Fruit fly (Drosophila melanogaster) whole organism, pupa: ENCODE data around the gene RpL23A.

ENCODE experiments used
- CG10348 ChIP-seq: fragments of 200-800 bp; sonication (Bioruptor generic); IDR thresholded peaks from 2 replicates; pipeline ENCODE4 v1.3.6; 2022; ENCODE audit warnings: missing biosample characterization, missing genetic modification characterization
- CG12605 ChIP-seq: fragments of 200-800 bp; sonication (Bioruptor generic); IDR thresholded peaks from 2 replicates; pipeline ENCODE4 v1.3.6; 2022; ENCODE audit warnings: missing biosample characterization, missing genetic modification characterization
- CG13204 ChIP-seq: fragments of 200-800 bp; sonication (Bioruptor generic); optimal IDR thresholded peaks from 2 replicates; lab custom pipeline; 2018; ENCODE audit warnings: missing biosample characterization, mild to moderate bottlenecking, missing genetic modification characterization, moderate library complexity
- CG14655 ChIP-seq: fragments of 200-800 bp; sonication (Bioruptor generic); optimal IDR thresholded peaks from 3 replicates; lab custom pipeline; 2017; ENCODE audit warnings: mild to moderate bottlenecking, missing biosample characterization, missing genetic modification reagents, missing genetic modification characterization
- CG15710 ChIP-seq: fragments of 200-800 bp; sonication (Bioruptor generic); optimal IDR thresholded peaks from 2 replicates; lab custom pipeline; 2018; ENCODE audit warnings: missing biosample characterization, mild to moderate bottlenecking, missing genetic modification characterization, moderate library complexity
- CG17806 ChIP-seq: fragments of 200-800 bp; sonication (Bioruptor generic); optimal IDR thresholded peaks from 2 replicates; lab custom pipeline; 2018; ENCODE audit warnings: missing biosample characterization, mild to moderate bottlenecking, missing genetic modification characterization, moderate library complexity
- CG32121 ChIP-seq: fragments of 200-800 bp; sonication (Bioruptor generic); IDR thresholded peaks from 2 replicates; pipeline ENCODE4 v1.3.6; 2022; ENCODE audit warnings: missing biosample characterization, missing genetic modification characterization
- CG34367 ChIP-seq: fragments of 200-800 bp; sonication (Bioruptor generic); optimal IDR thresholded peaks from 2 replicates; lab custom pipeline; 2018; ENCODE audit warnings: missing biosample characterization, mild to moderate bottlenecking, missing genetic modification characterization
- CG4496 ChIP-seq: fragments of 200-800 bp; sonication (Bioruptor generic); IDR thresholded peaks from 3 replicates; pipeline ENCODE4 v1.3.6; 2022; ENCODE audit warnings: missing biosample characterization, missing genetic modification characterization
- CG8159 ChIP-seq: fragments of 200-800 bp; sonication (Bioruptor generic); optimal IDR thresholded peaks from 3 replicates; lab custom pipeline; 2018; ENCODE audit warnings: missing biosample characterization, mild to moderate bottlenecking, missing genetic modification characterization, moderate library complexity
- CG8301 ChIP-seq: fragments of 200-800 bp; sonication (Bioruptor generic); optimal IDR thresholded peaks from 2 replicates; lab custom pipeline; 2018; ENCODE audit warnings: missing biosample characterization, mild to moderate bottlenecking, missing genetic modification characterization
- CG9948 ChIP-seq: fragments of 200-800 bp; sonication (Bioruptor generic); optimal IDR thresholded peaks from 2 replicates; lab custom pipeline; 2018; ENCODE audit warnings: missing biosample characterization, mild to moderate bottlenecking, missing genetic modification characterization, moderate library complexity
- D1 ChIP-seq: fragments of 200-800 bp; sonication (Bioruptor generic); optimal IDR thresholded peaks from 2 replicates; lab custom pipeline; 2018; ENCODE audit warnings: missing biosample characterization, mild to moderate bottlenecking, missing genetic modification characterization, moderate library complexity
- EcR ChIP-seq: fragments of 200-800 bp; sonication (Bioruptor generic); optimal IDR thresholded peaks from 3 replicates; lab custom pipeline; 2019; ENCODE audit warnings: missing biosample characterization, missing genetic modification characterization, mild to moderate bottlenecking, moderate library complexity, missing genetic modification reagents
- Ets98B ChIP-seq: fragments of 200-800 bp; sonication (Bioruptor generic); IDR thresholded peaks from 2 replicates; pipeline ENCODE4 v1.3.6; 2022; ENCODE audit warnings: missing biosample characterization, missing genetic modification characterization
- Pif1A ChIP-seq: fragments of 200-800 bp; sonication (Bioruptor generic); optimal IDR thresholded peaks from 3 replicates; lab custom pipeline; 2016; ENCODE audit warnings: missing biosample characterization, missing genetic modification characterization
- Pif1B ChIP-seq: fragments of 200-800 bp; sonication (Bioruptor generic); optimal IDR thresholded peaks from 3 replicates; lab custom pipeline; 2016; ENCODE audit warnings: missing biosample characterization, missing genetic modification characterization
- Snoo ChIP-seq: fragments of 200-800 bp; sonication (Bioruptor generic); optimal IDR thresholded peaks from 3 replicates; lab custom pipeline; 2017; ENCODE audit warnings: missing biosample characterization, mild to moderate bottlenecking, missing genetic modification characterization, inconsistent platforms
- fd96Ca ChIP-seq: fragments of 200-800 bp; sonication (Bioruptor generic); IDR thresholded peaks from 3 replicates; pipeline ENCODE4 v1.3.6; 2022; ENCODE audit warnings: missing biosample characterization, missing genetic modification characterization
- gl ChIP-seq: fragments of 200-800 bp; sonication (Bioruptor generic); optimal IDR thresholded peaks from 2 replicates; lab custom pipeline; 2018; ENCODE audit warnings: missing biosample characterization, mild to moderate bottlenecking, missing genetic modification characterization
- rn ChIP-seq: fragments of 200-800 bp; sonication (Bioruptor generic); IDR thresholded peaks from 2 replicates; pipeline ENCODE4 v1.3.6; 2022; ENCODE audit warnings: missing biosample characterization, missing genetic modification characterization

The RpL23A gene

DNA sequence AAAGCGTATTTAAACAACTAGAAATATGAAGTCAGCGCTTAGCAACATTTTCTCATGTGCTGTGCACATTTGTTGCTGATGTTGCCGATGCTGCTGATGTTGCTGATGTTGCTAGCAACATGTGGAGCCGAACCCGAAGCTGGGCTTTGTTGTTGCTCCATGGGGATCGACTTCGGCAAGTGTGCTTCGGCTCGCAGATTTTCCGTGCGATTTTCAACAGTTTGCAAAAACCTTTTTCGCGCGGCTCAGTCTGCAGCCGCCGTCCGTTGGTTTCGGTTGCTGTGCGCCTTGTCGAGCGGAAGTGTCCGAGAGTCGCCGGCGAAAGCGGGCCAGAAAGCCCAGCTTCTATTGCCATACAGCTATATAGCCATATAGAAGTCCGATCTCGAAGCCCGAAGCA lies 20.1 kb upstream of the RpL23A start:
- TF ChIP-seq Ets98B (peak; percentile 28), Pif1A (no peak), CG17806 (no peak), CG15710 (tag; lab: Kevin White, UChicago) (no peak), CG13204 (peak; percentile 59), CG4496 (GFP tag; lab: Robert Waterston, UW) (peak; percentile 89), CG32121 (GFP tag; lab: Robert Waterston, UW) (no peak), fd96Ca (peak; percentile 49; the same call in 1 of the 3 replicates), EcR (GFP tag; lab: Kevin White, UChicago) (peak; percentile 26)

DNA sequence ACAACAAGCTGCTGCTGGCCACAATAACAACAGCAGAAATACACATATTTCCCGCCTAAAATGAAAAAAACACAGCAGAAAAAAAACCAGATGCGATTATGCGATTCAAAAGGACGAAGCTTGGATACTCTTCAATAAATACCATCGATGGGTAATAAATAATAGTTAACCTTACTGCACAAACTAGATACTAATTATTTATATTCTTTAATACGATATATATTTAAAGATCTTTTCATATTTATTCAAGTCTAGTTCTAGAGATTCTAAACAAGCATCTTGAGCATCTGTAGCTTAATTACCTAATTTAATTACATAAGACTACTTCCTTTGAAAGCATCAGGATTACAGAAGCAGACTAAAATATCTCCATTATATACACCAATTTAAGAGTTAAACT lies 19.7 kb upstream of the RpL23A start:
- TF ChIP-seq CG8159 (tag; lab: Kevin White, UChicago) (peak; percentile 22), CG8301 (tag; lab: Kevin White, UChicago) (peak; percentile 42), CG9948 (tag; lab: Kevin White, UChicago) (peak; percentile 12), fd96Ca (no peak), CG14655 (peak; percentile 50)
- TF ChIP-seq, all 21 proteins: peak for 4

DNA sequence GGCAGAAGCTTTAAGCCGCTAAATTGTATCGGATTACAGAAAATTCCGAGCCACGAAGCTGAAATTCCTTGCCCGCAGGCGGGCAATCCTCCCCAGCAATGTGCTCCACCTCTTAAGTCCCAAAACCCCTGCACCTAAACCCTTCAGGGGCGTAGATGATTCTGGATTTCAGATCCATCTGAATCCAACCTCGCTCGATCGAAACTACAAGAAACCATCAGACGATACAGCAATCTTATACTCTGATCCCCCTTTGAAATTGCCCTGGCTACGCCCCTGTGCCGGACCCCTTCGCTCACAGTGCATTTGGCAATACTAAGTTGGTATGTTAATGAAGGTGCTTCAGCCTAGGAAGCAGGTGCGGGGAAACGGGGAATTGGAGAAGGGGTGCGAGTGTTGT lies 14.6 kb upstream of the RpL23A start:
- TF ChIP-seq CG4496 (GFP tag; lab: Robert Waterston, UW): peak; percentile 82
- no peak; the same call in 1 of the 2 replicates for TF ChIP-seq rn
- no peak for TF ChIP-seq CG32121 (GFP tag; lab: Robert Waterston, UW)
- TF ChIP-seq EcR (GFP tag; lab: Kevin White, UChicago): no peak
- TF ChIP-seq Ets98B: 0 out of 2 replicates have a peak, but pooled peaks have one; percentile 21
- TF ChIP-seq CG8301 (tag; lab: Kevin White, UChicago): peak; percentile 26
- peak; percentile 64 for TF ChIP-seq CG17806
- peak; percentile 63 for TF ChIP-seq CG9948 (tag; lab: Kevin White, UChicago)
- TF ChIP-seq CG13204: no peak
- peak; percentile 57 for TF ChIP-seq CG14655
- no peak for TF ChIP-seq CG10348
- TF ChIP-seq CG12605 (GFP tag; lab: Robert Waterston, UW): peak; percentile 77
- TF ChIP-seq Pif1B (GFP tag; lab: Kevin White, UChicago): peak; percentile 68
- peak; percentile 71; the same call in 2 of the 3 replicates for TF ChIP-seq fd96Ca
- TF ChIP-seq Pif1A: peak; percentile 66
- TF ChIP-seq D1 (tag; lab: Kevin White, UChicago): no peak
- peak; percentile 77 for TF ChIP-seq CG8159 (tag; lab: Kevin White, UChicago)
- TF ChIP-seq gl (tag; lab: Kevin White, UChicago): peak; percentile 44
- TF ChIP-seq CG15710 (tag; lab: Kevin White, UChicago): peak; percentile 67
- TF ChIP-seq CG34367 (tag; lab: Kevin White, UChicago): peak; percentile 41
- TF ChIP-seq Snoo: peak; percentile 17
- TF ChIP-seq, all 21 proteins: peak for 15

DNA sequence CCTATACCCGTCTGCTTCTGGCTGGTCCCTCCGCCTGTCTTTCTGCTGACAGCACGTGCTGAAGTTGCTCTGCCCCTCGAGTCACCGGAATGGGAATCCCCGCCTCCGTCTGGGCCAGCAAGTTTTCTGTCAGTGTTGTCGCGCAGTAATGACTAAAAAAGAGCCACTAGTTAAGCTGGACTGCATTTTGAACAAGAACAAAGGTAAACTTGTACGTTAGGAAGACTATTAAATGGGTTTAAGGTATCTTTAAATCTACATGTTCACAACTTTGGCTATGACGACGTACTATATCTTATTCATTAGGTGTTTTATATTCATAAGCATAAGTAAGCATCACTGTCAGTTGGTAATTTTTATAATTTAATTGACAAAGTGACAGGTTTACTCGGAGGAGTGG lies 10.9 kb upstream of the RpL23A start:
- TF ChIP-seq CG13204 (no peak), CG10348 (no peak), D1 (tag; lab: Kevin White, UChicago) (no peak), CG15710 (tag; lab: Kevin White, UChicago) (peak; percentile 38), CG14655 (peak; percentile 35), Snoo (peak; percentile 39), CG32121 (GFP tag; lab: Robert Waterston, UW) (no peak), CG8159 (tag; lab: Kevin White, UChicago) (peak; percentile 61), fd96Ca (no peak), Ets98B (no peak), CG34367 (tag; lab: Kevin White, UChicago) (no peak), Pif1B (GFP tag; lab: Kevin White, UChicago) (peak; percentile 11), CG8301 (tag; lab: Kevin White, UChicago) (peak; percentile 9), gl (tag; lab: Kevin White, UChicago) (peak; percentile 5), rn (no peak), CG17806 (peak; percentile 23), CG4496 (GFP tag; lab: Robert Waterston, UW) (no peak), EcR (GFP tag; lab: Kevin White, UChicago) (peak; percentile 23), CG12605 (GFP tag; lab: Robert Waterston, UW) (no peak), Pif1A (peak; percentile 36), CG9948 (tag; lab: Kevin White, UChicago) (peak; percentile 28)

DNA sequence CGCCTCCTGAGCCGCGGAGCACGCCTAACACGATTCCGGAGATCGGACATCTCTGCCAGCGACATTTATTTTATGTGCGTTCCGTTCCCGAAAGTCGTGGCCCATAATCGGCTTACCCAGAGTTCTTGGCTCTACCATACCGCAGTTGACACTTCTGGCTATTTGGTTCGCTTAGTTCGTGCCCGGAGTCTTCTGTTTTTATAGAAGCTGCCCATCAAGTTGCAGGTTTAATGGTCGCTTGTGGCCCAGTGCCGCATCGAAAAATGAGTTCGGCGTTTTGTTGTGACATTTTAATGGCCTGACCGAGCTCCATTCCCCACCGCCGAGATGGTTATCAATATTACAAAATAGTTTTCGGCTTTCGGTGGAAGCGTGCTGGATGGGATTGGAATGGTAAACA lies 7.8 kb upstream of the RpL23A start:
- TF ChIP-seq Pif1A (no peak), CG14655 (no peak), CG15710 (tag; lab: Kevin White, UChicago) (no peak)

DNA sequence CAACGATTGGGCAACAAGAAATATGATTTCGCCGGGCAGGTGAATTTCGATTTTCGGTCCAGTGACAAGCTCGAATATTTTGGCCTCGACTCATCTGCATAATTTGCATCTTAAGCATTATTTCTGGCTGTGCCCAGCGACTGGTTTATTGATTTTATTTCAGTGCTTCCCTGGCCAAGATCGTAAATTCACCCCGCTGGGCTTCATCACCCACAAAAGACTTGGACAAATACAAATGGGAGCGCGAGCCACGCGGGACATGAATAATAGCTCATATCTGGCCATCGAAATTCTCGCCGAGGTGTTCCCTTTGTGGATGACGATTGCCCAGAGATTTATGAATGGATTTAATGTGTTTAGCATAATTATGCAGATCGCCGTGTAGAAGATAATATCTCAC lies 6.8 kb upstream of the RpL23A start:
- TF ChIP-seq CG10348: no peak

DNA sequence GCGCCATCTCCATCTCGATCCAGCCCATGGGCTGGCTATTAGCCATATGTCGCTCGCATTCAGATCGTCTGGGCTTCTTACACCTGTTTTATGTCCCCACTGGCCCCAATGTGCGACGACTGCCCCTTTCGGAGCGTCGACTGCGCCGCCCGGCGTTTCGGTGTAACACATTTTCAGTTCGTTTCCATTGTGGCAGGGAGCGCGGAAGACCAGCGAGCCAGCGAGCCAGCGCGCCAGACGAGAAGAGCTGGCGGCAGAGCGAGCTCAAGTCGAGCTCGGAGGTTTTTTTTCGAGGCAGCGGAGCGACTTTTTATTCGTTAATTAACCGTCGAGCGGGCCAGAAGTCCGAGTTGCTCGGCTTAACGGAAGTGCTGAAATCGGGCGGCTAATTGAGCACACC lies 5.9 kb upstream of the RpL23A start, which contains the start of gene CG7991:
Gene CG7991, plus strand, starts transcription at position 329 of the 400 bp plus-strand sequence.
- no peak for TF ChIP-seq CG17806
- no peak; the same call in 2 of the 3 replicates for TF ChIP-seq CG4496 (GFP tag; lab: Robert Waterston, UW)
- no peak for TF ChIP-seq gl (tag; lab: Kevin White, UChicago)
- no peak for TF ChIP-seq Pif1A
- TF ChIP-seq EcR (GFP tag; lab: Kevin White, UChicago): no peak
- no peak for TF ChIP-seq D1 (tag; lab: Kevin White, UChicago)
- TF ChIP-seq fd96Ca: no peak
- no peak for TF ChIP-seq Ets98B
- no peak for TF ChIP-seq CG10348
- TF ChIP-seq CG32121 (GFP tag; lab: Robert Waterston, UW): no peak
- TF ChIP-seq CG14655: no peak
- no peak for TF ChIP-seq CG8159 (tag; lab: Kevin White, UChicago)
- no peak for TF ChIP-seq Snoo
- no peak for TF ChIP-seq CG8301 (tag; lab: Kevin White, UChicago)
- TF ChIP-seq CG15710 (tag; lab: Kevin White, UChicago): no peak
- no peak for TF ChIP-seq CG13204
- TF ChIP-seq Pif1B (GFP tag; lab: Kevin White, UChicago): no peak
- no peak for TF ChIP-seq CG12605 (GFP tag; lab: Robert Waterston, UW)
- no peak for TF ChIP-seq rn
